Fruit fly (Drosophila melanogaster): ENCODE data around the gene Pfrx.

Gene Pfrx

DNA sequence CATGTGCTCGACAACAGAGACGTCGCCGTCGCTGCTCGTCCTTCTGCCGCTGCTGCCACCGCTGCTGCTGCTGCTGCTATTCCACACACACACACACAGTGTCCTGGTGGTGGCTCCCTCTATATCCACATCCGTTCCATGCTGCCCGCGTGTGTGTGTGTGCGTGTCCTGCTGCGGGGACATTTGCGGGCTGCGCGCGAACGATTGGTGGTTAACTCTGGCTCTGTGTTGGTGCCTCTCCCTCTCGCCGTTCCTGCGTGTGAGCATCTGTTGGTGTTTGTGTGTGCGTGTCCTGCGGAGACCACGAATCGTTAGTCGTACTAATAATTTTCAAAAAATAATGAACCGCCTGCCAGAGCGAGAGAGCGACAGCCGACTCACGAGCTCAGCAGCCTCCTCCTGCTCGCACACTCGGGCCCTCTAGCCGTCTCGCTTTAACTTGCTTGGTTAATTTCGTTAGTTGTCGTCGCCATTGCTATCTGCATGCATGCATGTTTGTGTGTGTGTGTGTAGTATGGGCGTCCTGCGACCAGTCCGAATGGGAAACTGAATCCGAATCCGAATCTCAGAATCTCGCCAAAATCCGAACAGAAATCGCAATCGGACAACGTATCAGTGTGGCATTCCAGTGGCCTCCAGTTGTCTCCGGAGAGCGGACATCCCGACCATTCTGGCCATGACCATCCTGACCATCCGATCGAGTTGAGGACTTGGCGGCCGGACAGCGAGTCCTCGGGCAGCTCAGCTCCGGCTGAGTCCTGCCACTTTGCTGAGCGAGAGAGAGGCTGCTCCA is 50.8 kb downstream of the Pfrx start (continued):
- TF ChIP-seq sna (GFP tag; IDR thresholded peaks at IDR 0.05; ENCODE audit: partially characterized antibody) (no peak), PHDP (tag; optimal IDR thresholded peaks at IDR 0.05) (no peak), toy (GFP tag; IDR thresholded peaks at IDR 0.05) (no peak), phol (tag; optimal IDR thresholded peaks at IDR 0.05) (peak; percentile 43), vnd (GFP tag; IDR thresholded peaks at IDR 0.05; ENCODE audit: partially characterized antibody) (no peak), lov (optimal IDR thresholded peaks at IDR 0.05) (no peak), lov (GFP tag; IDR thresholded peaks at IDR 0.05) (no peak), Myb (GFP tag; optimal IDR thresholded peaks at IDR 0.05) (no peak), CkIIα-i1 (GFP tag; IDR thresholded peaks at IDR 0.05) (no peak), Sin3A (optimal IDR thresholded peaks at IDR 0.05) (no peak), HLH4C (GFP tag; IDR thresholded peaks at IDR 0.05; ENCODE audit: partially characterized antibody) (no peak), zen2 (GFP tag; IDR thresholded peaks at IDR 0.05; ENCODE audit: partially characterized antibody) (no peak), tio (GFP tag; optimal IDR thresholded peaks at IDR 0.05) (no peak), scrt (GFP tag; optimal IDR thresholded peaks at IDR 0.05) (no peak), Ets97D (GFP tag; optimal IDR thresholded peaks at IDR 0.05) (peak; percentile 35), ftz-f1 (GFP tag; optimal IDR thresholded peaks at IDR 0.05) (no peak), CG14965 (GFP tag; optimal IDR thresholded peaks at IDR 0.05; ENCODE audit: borderline replicate concordance) (no peak), tup (GFP tag; optimal IDR thresholded peaks at IDR 0.05) (no peak), slbo (GFP tag; IDR thresholded peaks at IDR 0.05) (no peak), sc (optimal IDR thresholded peaks at IDR 0.05) (no peak), sc (GFP tag; optimal IDR thresholded peaks at IDR 0.05) (no peak), CG10321 (GFP tag; IDR thresholded peaks at IDR 0.05) (peak; percentile 92), CG2116 (GFP tag; optimal IDR thresholded peaks at IDR 0.05) (no peak), Spps (tag; optimal IDR thresholded peaks at IDR 0.05) (no peak), CG33557 (GFP tag; optimal IDR thresholded peaks at IDR 0.05) (no peak), ranshi (GFP tag; IDR thresholded peaks at IDR 0.05) (no peak), bcd (GFP tag; optimal IDR thresholded peaks at IDR 0.05) (no peak), CG1529 (GFP tag; optimal IDR thresholded peaks at IDR 0.05) (no peak), CG11247 (GFP tag; IDR thresholded peaks at IDR 0.05) (no peak), zf30C (GFP tag; optimal IDR thresholded peaks at IDR 0.05) (no peak), yki (optimal IDR thresholded peaks at IDR 0.05) (no peak), Adf1 (GFP tag; IDR thresholded peaks at IDR 0.05) (peak; percentile 81), CG8944 (GFP tag; optimal IDR thresholded peaks at IDR 0.05) (no peak), cg (GFP tag; optimal IDR thresholded peaks at IDR 0.05) (peak; percentile 78), dimm (GFP tag; IDR thresholded peaks at IDR 0.05) (no peak), Nf-YA (GFP tag; IDR thresholded peaks at IDR 0.05) (peak; percentile 34), dmrt99B (tag; optimal IDR thresholded peaks at IDR 0.05) (no peak), CG6813 (GFP tag; optimal IDR thresholded peaks at IDR 0.05) (no peak), CG9797 (GFP tag; optimal IDR thresholded peaks at IDR 0.05) (no peak), Usf (GFP tag; optimal IDR thresholded peaks at IDR 0.05) (no peak), CG17328 (GFP tag; IDR thresholded peaks at IDR 0.05) (no peak), slou (GFP tag; optimal IDR thresholded peaks at IDR 0.05) (no peak), CG17912 (GFP tag; optimal IDR thresholded peaks at IDR 0.05) (no peak), Pdp1 (GFP tag; optimal IDR thresholded peaks at IDR 0.05) (no peak), CG4730 (GFP tag; IDR thresholded peaks at IDR 0.05) (no peak), CTCF (GFP tag; optimal IDR thresholded peaks at IDR 0.05) (peak; percentile 81), CG2678 (tag; optimal IDR thresholded peaks at IDR 0.05) (no peak), CG16863 (GFP tag; optimal IDR thresholded peaks at IDR 0.05) (no peak), twi (tag; optimal IDR thresholded peaks at IDR 0.05) (peak; percentile 3), CG1832 (GFP tag; optimal IDR thresholded peaks at IDR 0.05) (peak; percentile 88), crol (GFP tag; IDR thresholded peaks at IDR 0.05) (peak; percentile 15; the same call in 1 of the 2 replicates), Atf6 (GFP tag; IDR thresholded peaks at IDR 0.05) (no peak)
